Fruit fly (Drosophila melanogaster): ENCODE results near the gene CG44270.

DNA sequence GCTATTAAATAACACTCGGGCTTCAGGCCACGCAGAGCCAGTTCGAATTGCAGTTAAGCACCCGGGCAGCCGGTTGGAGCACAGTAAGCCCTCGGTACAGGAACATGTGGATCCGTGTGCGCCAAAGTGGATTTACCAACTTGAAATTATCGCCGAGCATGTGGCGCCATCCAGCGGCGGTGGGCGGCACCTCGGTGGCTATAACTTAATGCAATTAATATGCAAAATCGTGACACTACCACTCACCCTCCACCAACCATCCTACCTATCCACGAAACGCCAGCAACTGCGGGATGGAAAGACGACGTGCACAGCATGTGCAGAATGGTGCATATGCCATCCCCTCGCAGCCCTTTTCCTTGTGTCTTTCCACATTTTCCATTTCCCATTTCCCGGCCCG is 42.7 kb upstream of the CG44270 start:
- TF ChIP-seq lola (GFP tag; optimal IDR thresholded peaks at IDR 0.05), result no peak
- TF ChIP-seq psq (GFP tag; optimal IDR thresholded peaks at IDR 0.05), result no peak
- no peak for TF ChIP-seq sv (GFP tag; optimal IDR thresholded peaks at IDR 0.05)
- TF ChIP-seq HLH106 (tag; optimal IDR thresholded peaks at IDR 0.05), result no peak
- TF ChIP-seq OdsH (GFP tag; optimal IDR thresholded peaks at IDR 0.05), result no peak

Measured in whole organism, wandering third instar larva.